Fruit fly (Drosophila melanogaster) whole organism, embryonic: ENCODE results near the gene tws.
A peak's percentile ranks its signal among the peaks of the same experiment; 100 is the strongest.

ENCODE experiments used
- BEAF-32 ChIP-seq: fragments of 200-800 bp; sonication (Bioruptor generic); optimal IDR thresholded peaks from 3 replicates; lab custom pipeline; 2017; ENCODE audit warnings: missing biosample characterization, missing genetic modification characterization, mild to moderate bottlenecking, moderate library complexity, missing genetic modification reagents
- CG10267 ChIP-seq: fragments of 200-800 bp; sonication (Bioruptor generic); optimal IDR thresholded peaks from 2 replicates; lab custom pipeline; 2018; ENCODE audit warnings: missing biosample characterization, mild to moderate bottlenecking, missing genetic modification characterization, moderate library complexity
- CG10321 ChIP-seq: fragments of 200-800 bp; sonication (Bioruptor generic); IDR thresholded peaks from 2 replicates; pipeline ENCODE4 v1.3.6; 2022; ENCODE audit warnings: missing biosample characterization, missing genetic modification characterization
- CG10462 ChIP-seq: fragments of 200-800 bp; sonication (Bioruptor generic); optimal IDR thresholded peaks from 2 replicates; lab custom pipeline; 2016; ENCODE audit warnings: missing biosample characterization, missing genetic modification characterization
- CG10654 ChIP-seq: fragments of 200-800 bp; sonication (Bioruptor generic); optimal IDR thresholded peaks from 2 replicates; lab custom pipeline; 2016; ENCODE audit warnings: missing biosample characterization, missing genetic modification characterization
- CG10959 ChIP-seq: fragments of 200-800 bp; sonication (Bioruptor generic); IDR thresholded peaks from 2 replicates; pipeline ENCODE4 v1.3.6; 2022; ENCODE audit warnings: missing biosample characterization, missing genetic modification characterization
- CG11560 ChIP-seq: fragments of 200-800 bp; sonication (Bioruptor generic); IDR thresholded peaks from 3 replicates; pipeline ENCODE4 v1.3.6; 2022; ENCODE audit warnings: missing biosample characterization, missing genetic modification characterization
- CG11696 ChIP-seq: fragments of 200-800 bp; sonication (Bioruptor generic); IDR thresholded peaks from 2 replicates; pipeline ENCODE4 v1.3.6; 2022; ENCODE audit warnings: missing biosample characterization, missing genetic modification characterization
- CG12299 ChIP-seq: fragments of 200-800 bp; sonication (Bioruptor generic); optimal IDR thresholded peaks from 2 replicates; lab custom pipeline; 2018; ENCODE audit warnings: missing biosample characterization, mild to moderate bottlenecking, missing genetic modification characterization
- CG13775 ChIP-seq: fragments of 200-800 bp; sonication (Bioruptor generic); optimal IDR thresholded peaks from 3 replicates; lab custom pipeline; 2017; ENCODE audit warnings: missing biosample characterization, mild to moderate bottlenecking, missing genetic modification characterization
- CG13894 ChIP-seq: fragments of 200-800 bp; sonication (Bioruptor generic); optimal IDR thresholded peaks from 3 replicates; lab custom pipeline; 2018; ENCODE audit warnings: missing biosample characterization, mild to moderate bottlenecking, missing genetic modification characterization, moderate library complexity
- CG14860 ChIP-seq: fragments of 200-800 bp; sonication (Bioruptor generic); IDR thresholded peaks from 3 replicates; pipeline ENCODE4 v1.3.6; 2022; ENCODE audit warnings: missing biosample characterization, missing genetic modification characterization; ENCODE audit not compliant: partially characterized antibody
- CG15514 ChIP-seq: fragments of 200-800 bp; sonication (Bioruptor generic); optimal IDR thresholded peaks from 3 replicates; lab custom pipeline; 2017; ENCODE audit warnings: missing biosample characterization, missing genetic modification characterization, mild to moderate bottlenecking, moderate library complexity, missing genetic modification reagents
- CG16863 ChIP-seq: fragments of 200-800 bp; sonication (Bioruptor generic); optimal IDR thresholded peaks from 3 replicates; lab custom pipeline; 2016; ENCODE audit warnings: missing biosample characterization, missing genetic modification characterization
- CG17328 ChIP-seq: fragments of 200-800 bp; sonication (Bioruptor generic); IDR thresholded peaks from 2 replicates; pipeline ENCODE4 v1.3.6; 2022; ENCODE audit warnings: missing biosample characterization, missing genetic modification characterization
- CG17829 ChIP-seq: fragments of 200-800 bp; optimal IDR thresholded peaks from 2 replicates; lab custom pipeline; 2019; ENCODE audit warnings: missing biosample characterization, mild to moderate bottlenecking, missing genetic modification characterization, moderate library complexity
- CG2120 ChIP-seq: fragments of 200-800 bp; sonication (Bioruptor generic); optimal IDR thresholded peaks from 3 replicates; lab custom pipeline; 2016; ENCODE audit warnings: missing biosample characterization, missing genetic modification characterization
- CG2199 ChIP-seq: fragments of 200-800 bp; sonication (Bioruptor generic); IDR thresholded peaks from 3 replicates; pipeline ENCODE4 v1.3.6; 2022; ENCODE audit warnings: missing biosample characterization, missing genetic modification characterization
- CG6175 ChIP-seq: fragments of 200-800 bp; sonication (Bioruptor generic); IDR thresholded peaks from 3 replicates; pipeline ENCODE4 v1.3.6; 2022; ENCODE audit warnings: missing biosample characterization, missing genetic modification characterization
- CG6254 ChIP-seq: fragments of 200-800 bp; sonication (Bioruptor generic); optimal IDR thresholded peaks from 3 replicates; lab custom pipeline; 2017; ENCODE audit warnings: mild to moderate bottlenecking, missing biosample characterization, missing genetic modification reagents, missing genetic modification characterization
- CG6654 ChIP-seq: fragments of 200-800 bp; sonication (Bioruptor generic); optimal IDR thresholded peaks from 2 replicates; lab custom pipeline; 2017; ENCODE audit warnings: missing biosample characterization, mild to moderate bottlenecking, missing genetic modification characterization
- CG7357 ChIP-seq: fragments of 200-800 bp; sonication (Bioruptor generic); IDR thresholded peaks from 3 replicates; pipeline ENCODE4 v1.3.6; 2022; ENCODE audit warnings: missing biosample characterization, missing genetic modification characterization
- CG7928 ChIP-seq: fragments of 200-800 bp; sonication (Bioruptor generic); optimal IDR thresholded peaks from 2 replicates; lab custom pipeline; 2017; ENCODE audit warnings: missing biosample characterization, mild to moderate bottlenecking, missing genetic modification characterization
- CG8359 ChIP-seq: fragments of 200-800 bp; sonication (Bioruptor generic); optimal IDR thresholded peaks from 2 replicates; lab custom pipeline; 2017; ENCODE audit warnings: missing biosample characterization, mild to moderate bottlenecking, missing genetic modification characterization, borderline replicate concordance
- CG9215 ChIP-seq: fragments of 200-800 bp; sonication (Bioruptor generic); IDR thresholded peaks from 2 replicates; pipeline ENCODE4 v1.3.6; 2022; ENCODE audit warnings: missing biosample characterization, missing genetic modification characterization
- CG9609 ChIP-seq: fragments of 200-800 bp; sonication (Bioruptor generic); optimal IDR thresholded peaks from 3 replicates; lab custom pipeline; 2016; ENCODE audit warnings: missing biosample characterization, missing genetic modification characterization
- Dip3 ChIP-seq: fragments of 200-800 bp; sonication (Bioruptor generic); optimal IDR thresholded peaks from 3 replicates; lab custom pipeline; 2016; ENCODE audit warnings: missing biosample characterization, missing genetic modification characterization
- Eip74EF ChIP-seq, 2 experiments: fragments of 200-800 bp in 1 of 2; fragments of >200 bp in 1 of 2; sonication (Bioruptor generic) in 1 of 2; optimal IDR thresholded peaks; 2 replicates each; lab custom pipeline; 2017 to 2019; ENCODE audit warnings: missing biosample characterization in 2 of 2, missing genetic modification characterization in 2 of 2, mild to moderate bottlenecking in 1 of 2, moderate library complexity in 1 of 2
- HLH3B ChIP-seq: fragments of 200-800 bp; sonication (Bioruptor generic); IDR thresholded peaks from 2 replicates; pipeline ENCODE4 v1.3.6; 2022; ENCODE audit warnings: missing biosample characterization, missing genetic modification characterization
- HLHmδ ChIP-seq: fragments of 200-800 bp; sonication (Bioruptor generic); optimal IDR thresholded peaks from 2 replicates; lab custom pipeline; 2018; ENCODE audit warnings: missing biosample characterization, mild to moderate bottlenecking, missing genetic modification characterization, moderate library complexity
- Hr51 ChIP-seq, 2 experiments: fragments of 200-800 bp; sonication (Bioruptor generic); optimal IDR thresholded peaks; 2 replicates in 1 of 2; 3 replicates in 1 of 2; lab custom pipeline; 2016 to 2018; ENCODE audit warnings: missing biosample characterization in 2 of 2, missing genetic modification characterization in 2 of 2, mild to moderate bottlenecking in 1 of 2, moderate library complexity in 1 of 2
- MBD-R2 ChIP-seq: fragments of 200-800 bp; sonication (Bioruptor generic); IDR thresholded peaks from 2 replicates; pipeline ENCODE4 v1.3.6; 2022; ENCODE audit warnings: missing biosample characterization, missing genetic modification characterization
- Scr ChIP-seq: fragments of 200-800 bp; sonication (Bioruptor generic); IDR thresholded peaks from 2 replicates; pipeline ENCODE4 v1.3.6; 2022; ENCODE audit warnings: missing biosample characterization, missing genetic modification characterization; ENCODE audit not compliant: partially characterized antibody
- chm ChIP-seq: fragments of 200-800 bp; sonication (Bioruptor generic); IDR thresholded peaks from 2 replicates; pipeline ENCODE4 v1.3.6; 2022; ENCODE audit warnings: missing biosample characterization, missing genetic modification characterization
- dimm ChIP-seq: fragments of 200-800 bp; sonication (Bioruptor generic); IDR thresholded peaks from 2 replicates; pipeline ENCODE4 v1.3.6; 2022; ENCODE audit warnings: missing biosample characterization, missing genetic modification characterization
- dmrt11E ChIP-seq: fragments of 200-800 bp; sonication (Bioruptor generic); optimal IDR thresholded peaks from 3 replicates; lab custom pipeline; 2018; ENCODE audit warnings: missing biosample characterization, mild to moderate bottlenecking, missing genetic modification characterization, moderate library complexity
- ems ChIP-seq: fragments of 200-800 bp; sonication (Bioruptor generic); optimal IDR thresholded peaks from 3 replicates; lab custom pipeline; 2016; ENCODE audit warnings: missing biosample characterization, missing genetic modification characterization
- grau ChIP-seq: fragments of 200-800 bp; optimal IDR thresholded peaks from 3 replicates; lab custom pipeline; 2019; ENCODE audit warnings: missing biosample characterization, mild to moderate bottlenecking, missing genetic modification characterization, moderate library complexity
- gt ChIP-seq: fragments of 200-800 bp; sonication (Bioruptor generic); IDR thresholded peaks from 2 replicates; pipeline ENCODE4 v1.3.6; 2022; ENCODE audit warnings: missing biosample characterization, missing genetic modification characterization
- her ChIP-seq: fragments of 200-800 bp; sonication (Bioruptor generic); optimal IDR thresholded peaks from 2 replicates; lab custom pipeline; 2016; ENCODE audit warnings: missing biosample characterization, missing genetic modification characterization
- insv ChIP-seq, 2 experiments: fragments of 200-800 bp; sonication (Bioruptor generic); optimal IDR thresholded peaks; 3 replicates each; lab custom pipeline; 2016 to 2018; ENCODE audit warnings: missing biosample characterization in 2 of 2, missing genetic modification characterization in 2 of 2
- jigr1 ChIP-seq: fragments of 200-800 bp; sonication (Bioruptor generic); IDR thresholded peaks from 3 replicates; pipeline ENCODE4 v1.3.6; 2022; ENCODE audit warnings: missing biosample characterization, missing genetic modification characterization
- luna ChIP-seq: fragments of 200-800 bp; sonication (Bioruptor generic); optimal IDR thresholded peaks from 2 replicates; lab custom pipeline; 2016; ENCODE audit warnings: missing biosample characterization, missing genetic modification characterization
- otp ChIP-seq: fragments of 200-800 bp; sonication (Bioruptor generic); IDR thresholded peaks from 3 replicates; pipeline ENCODE4, ENCODE4 v1.3.6; 2022; ENCODE audit warnings: missing biosample characterization, missing genetic modification characterization
- ranshi ChIP-seq: fragments of 200-800 bp; sonication (Bioruptor generic); IDR thresholded peaks from 2 replicates; pipeline ENCODE4 v1.3.6; 2022; ENCODE audit warnings: missing biosample characterization, missing genetic modification characterization
- sd ChIP-seq: fragments of 200-800 bp; sonication (Bioruptor generic); optimal IDR thresholded peaks from 3 replicates; lab custom pipeline; 2018; ENCODE audit warnings: missing biosample characterization, mild to moderate bottlenecking, missing genetic modification characterization, moderate library complexity
- seq ChIP-seq: fragments of 200-800 bp; sonication (Bioruptor generic); IDR thresholded peaks from 2 replicates; pipeline ENCODE4 v1.3.6; 2022; ENCODE audit warnings: missing biosample characterization, missing genetic modification characterization
- shn ChIP-seq: fragments of 200-800 bp; sonication (Bioruptor generic); optimal IDR thresholded peaks from 3 replicates; lab custom pipeline; 2016; ENCODE audit warnings: missing biosample characterization, missing genetic modification characterization
- sug ChIP-seq: fragments of 200-800 bp; optimal IDR thresholded peaks from 2 replicates; lab custom pipeline; 2019; ENCODE audit warnings: missing biosample characterization, mild to moderate bottlenecking, missing genetic modification characterization, moderate library complexity
- ttk ChIP-seq: fragments of 200-800 bp; sonication (Bioruptor generic); IDR thresholded peaks from 2 replicates; pipeline ENCODE4 v2.1.2; 2022; ENCODE audit warnings: missing biosample characterization, missing genetic modification characterization
- vnd ChIP-seq: fragments of 200-800 bp; sonication (Bioruptor generic); IDR thresholded peaks from 3 replicates; pipeline ENCODE4 v1.3.6; 2022; ENCODE audit warnings: missing biosample characterization, missing genetic modification characterization; ENCODE audit not compliant: partially characterized antibody

Gene tws

dm6 chr3R:10134341-10134668, 5.3 kb downstream of the tws start (continued):
- TF ChIP-seq CG7928 (GFP tag; lab: Kevin White, UChicago) (no peak), ttk (GFP tag; lab: Robert Waterston, UW) (no peak), HLH3B (GFP tag; lab: Robert Waterston, UW) (no peak), insv (GFP tag; optimal IDR thresholded peaks at IDR 0.05; lab: Kevin White, UChicago) (no peak), her (GFP tag; lab: Kevin White, UChicago) (peak; percentile 48), HLHmδ (GFP tag; lab: Kevin White, UChicago) (no peak), Hr51 (GFP tag; optimal IDR thresholded peaks at IDR 0.05; lab: Kevin White, UChicago) (peak in 1 of 2 experiments; percentile 34), CG15514 (peak; percentile 71), BEAF-32 (GFP tag; lab: Kevin White, UChicago) (peak; percentile 33), CG16863 (no peak), CG6254 (GFP tag; lab: Kevin White, UChicago) (no peak), CG9609 (no peak), otp (no peak), CG10654 (no peak), ranshi (GFP tag; lab: Robert Waterston, UW) (no peak), sug (peak; percentile 47), CG13775 (GFP tag; lab: Kevin White, UChicago) (no peak), CG2199 (no peak), shn (GFP tag; lab: Kevin White, UChicago) (no peak), dmrt11E (tag; lab: Kevin White, UChicago) (no peak), CG12299 (tag; lab: Kevin White, UChicago) (peak; percentile 2), sd (tag; lab: Kevin White, UChicago) (no peak), CG11696 (GFP tag; lab: Robert Waterston, UW) (no peak), ems (peak; percentile 23), Eip74EF (GFP tag; optimal IDR thresholded peaks at IDR 0.05; lab: Kevin White, UChicago) (no peak), Scr (GFP tag; lab: Robert Waterston, UW) (no peak; the same call in 1 of the 2 replicates), CG9215 (no peak), MBD-R2 (GFP tag; lab: Robert Waterston, UW) (peak; percentile 32; the same call in 1 of the 2 replicates), CG6654 (no peak), CG6175 (no peak), vnd (GFP tag; lab: Robert Waterston, UW) (no peak), CG17328 (GFP tag; lab: Robert Waterston, UW) (peak; percentile 40; the same call in 1 of the 2 replicates), chm (peak; percentile 45; the same call in 1 of the 2 replicates), jigr1 (GFP tag; lab: Robert Waterston, UW) (no peak), CG7357 (GFP tag; lab: Robert Waterston, UW) (no peak), CG10267 (tag; lab: Kevin White, UChicago) (peak; percentile 94), CG13894 (tag; lab: Kevin White, UChicago) (peak; percentile 6), seq (GFP tag; lab: Robert Waterston, UW) (no peak), CG10462 (GFP tag; lab: Kevin White, UChicago) (no peak), CG11560 (tag; lab: Robert Waterston, UW) (no peak), CG14860 (GFP tag; lab: Robert Waterston, UW) (no peak), CG10321 (no peak), dimm (GFP tag; lab: Robert Waterston, UW) (no peak), luna (GFP tag; lab: Kevin White, UChicago) (no peak), CG17829 (tag; lab: Kevin White, UChicago) (peak; percentile 10), CG2120 (peak; percentile 81), CG8359 (GFP tag; lab: Kevin White, UChicago) (no peak), Dip3 (GFP tag; lab: Kevin White, UChicago) (peak; percentile 44), CG10959 (peak; percentile 28; the same call in 1 of the 2 replicates), gt (GFP tag; lab: Robert Waterston, UW) (no peak), grau (tag; lab: Kevin White, UChicago) (peak; percentile 4)
